Worm (Caenorhabditis elegans): Measurements from ENCODE around the gene mpst-7.

- no peak for TF ChIP-seq nhr-12 (tag; optimal IDR thresholded peaks at IDR 0.05)
- no peak for TF ChIP-seq snpc-4 (tag; optimal IDR thresholded peaks at IDR 0.05)
- no peak for TF ChIP-seq ceh-16 (tag; optimal IDR thresholded peaks at IDR 0.05)
- TF ChIP-seq nhr-6 (tag; optimal IDR thresholded peaks at IDR 0.05) = no peak
- no peak for TF ChIP-seq ztf-11 (tag; optimal IDR thresholded peaks at IDR 0.05)
- TF ChIP-seq mbf-1 (tag; optimal IDR thresholded peaks at IDR 0.05) = no peak
- no peak for TF ChIP-seq nhr-77 (tag; optimal IDR thresholded peaks at IDR 0.05)
- TF ChIP-seq F13H6.1 (tag; optimal IDR thresholded peaks at IDR 0.05) = no peak
- no peak for TF ChIP-seq dmd-4 (tag; optimal IDR thresholded peaks at IDR 0.05)
- TF ChIP-seq egl-27 (tag; optimal IDR thresholded peaks at IDR 0.05) = no peak
- TF ChIP-seq nhr-25 (tag; optimal IDR thresholded peaks at IDR 0.05) = no peak
- TF ChIP-seq R02D3.7 (tag; optimal IDR thresholded peaks at IDR 0.05) = no peak
These were observed 36.5 kb upstream of the mpst-7 start, which contains the start of gene far-3 for ce11 chrV:12997422-12997821.
